Fruit fly (Drosophila melanogaster): ENCODE results near the gene sina.

The sina gene

dm6 chr3L:16808139-16808538 lies 45.4 kb upstream of the sina start (continued):
- TF ChIP-seq fu2 (GFP tag; optimal IDR thresholded peaks at IDR 0.05) = no peak
- TF ChIP-seq tin (GFP tag; optimal IDR thresholded peaks at IDR 0.05) = no peak
- TF ChIP-seq Myb (GFP tag; optimal IDR thresholded peaks at IDR 0.05) = peak; percentile 96
- TF ChIP-seq Gsc (GFP tag; IDR thresholded peaks at IDR 0.05) = no peak
- TF ChIP-seq CG8089 (GFP tag; optimal IDR thresholded peaks at IDR 0.05) = peak; percentile 18
- TF ChIP-seq CG1529 (GFP tag; optimal IDR thresholded peaks at IDR 0.05) = no peak
- no peak for TF ChIP-seq luna (GFP tag; optimal IDR thresholded peaks at IDR 0.05)
- TF ChIP-seq CG3407 (GFP tag; optimal IDR thresholded peaks at IDR 0.05) = no peak
- TF ChIP-seq Sry-δ (GFP tag; optimal IDR thresholded peaks at IDR 0.05) = peak; percentile 48
- TF ChIP-seq CG14667 (GFP tag; IDR thresholded peaks at IDR 0.05) = no peak
- no peak for TF ChIP-seq dimm (GFP tag; IDR thresholded peaks at IDR 0.05)
- no peak for TF ChIP-seq zen2 (GFP tag; IDR thresholded peaks at IDR 0.05; ENCODE audit: partially characterized antibody)
- TF ChIP-seq CG12659 (GFP tag; optimal IDR thresholded peaks at IDR 0.05) = peak; percentile 66
- peak; percentile 5 for TF ChIP-seq HLH54F (GFP tag; optimal IDR thresholded peaks at IDR 0.05)
- TF ChIP-seq usp (GFP tag; optimal IDR thresholded peaks at IDR 0.05) = no peak
- no peak for TF ChIP-seq pb (GFP tag; optimal IDR thresholded peaks at IDR 0.05)
- no peak for TF ChIP-seq CG15479 (GFP tag; optimal IDR thresholded peaks at IDR 0.05)
- no peak for TF ChIP-seq Blimp-1 (GFP tag; optimal IDR thresholded peaks at IDR 0.05)
- no peak for TF ChIP-seq cg (GFP tag; optimal IDR thresholded peaks at IDR 0.05)
- TF ChIP-seq CG3838 (GFP tag; optimal IDR thresholded peaks at IDR 0.05) = no peak
- TF ChIP-seq Bdp1 (GFP tag; optimal IDR thresholded peaks at IDR 0.05) = no peak
- no peak for TF ChIP-seq bcd (GFP tag; optimal IDR thresholded peaks at IDR 0.05)
- TF ChIP-seq CG1792 (GFP tag; optimal IDR thresholded peaks at IDR 0.05) = peak; percentile 12
- TF ChIP-seq vfl (GFP tag; optimal IDR thresholded peaks at IDR 0.05) = peak; percentile 27
- no peak for TF ChIP-seq cwo (GFP tag; optimal IDR thresholded peaks at IDR 0.05)
- TF ChIP-seq gsb-n (tag; optimal IDR thresholded peaks at IDR 0.05) = peak; percentile 59
- TF ChIP-seq pfk (GFP tag; optimal IDR thresholded peaks at IDR 0.05) = no peak
- no peak for TF ChIP-seq Hey (tag; optimal IDR thresholded peaks at IDR 0.05)
- peak; percentile 1 for TF ChIP-seq Fer3 (tag; optimal IDR thresholded peaks at IDR 0.05)
- peak; percentile 75 for TF ChIP-seq Ets65A (GFP tag)
- no peak for TF ChIP-seq nau (GFP tag; optimal IDR thresholded peaks at IDR 0.05)
- no peak for TF ChIP-seq zf30C (GFP tag; optimal IDR thresholded peaks at IDR 0.05)
- no peak for TF ChIP-seq gsb (GFP tag; IDR thresholded peaks at IDR 0.05)
- no peak for TF ChIP-seq fd102C (GFP tag; optimal IDR thresholded peaks at IDR 0.05)
- no peak for TF ChIP-seq CG8281 (tag; optimal IDR thresholded peaks at IDR 0.05)
- TF ChIP-seq CG11695 (GFP tag; IDR thresholded peaks at IDR 0.05) = no peak
- TF ChIP-seq slbo (GFP tag; IDR thresholded peaks at IDR 0.05) = peak; percentile 33; the same call in 1 of the 2 replicates
- TF ChIP-seq H15 (GFP tag; IDR thresholded peaks at IDR 0.05) = 0 out of 3 replicates have a peak, but pooled peaks have one; percentile 12
- TF ChIP-seq crc (GFP tag; optimal IDR thresholded peaks at IDR 0.05) = no peak
- no peak for TF ChIP-seq da (GFP tag; optimal IDR thresholded peaks at IDR 0.05)
- no peak for TF ChIP-seq CG9817 (tag; optimal IDR thresholded peaks at IDR 0.05)
- no peak for TF ChIP-seq caup (GFP tag; optimal IDR thresholded peaks at IDR 0.05; ENCODE audit: severe bottlenecking)
- no peak for TF ChIP-seq CG4820 (GFP tag; optimal IDR thresholded peaks at IDR 0.05)
- TF ChIP-seq toy (GFP tag; IDR thresholded peaks at IDR 0.05) = no peak
- no peak for TF ChIP-seq Doc3 (GFP tag; IDR thresholded peaks at IDR 0.05; ENCODE audit: partially characterized antibody)
- TF ChIP-seq lbe (GFP tag; optimal IDR thresholded peaks at IDR 0.05) = no peak
- peak; percentile 90 for TF ChIP-seq MBD-R2 (GFP tag; IDR thresholded peaks at IDR 0.05)
- TF ChIP-seq Pdp1 (GFP tag; optimal IDR thresholded peaks at IDR 0.05) = peak in 1 of 2 experiments; percentile 75
- no peak for TF ChIP-seq Sox102F (GFP tag; optimal IDR thresholded peaks at IDR 0.05)
- TF ChIP-seq tll (GFP tag; optimal IDR thresholded peaks at IDR 0.05) = no peak
- TF ChIP-seq CG13424 (tag; optimal IDR thresholded peaks at IDR 0.05) = no peak
